Worm (Caenorhabditis elegans) whole organism, midembryonic: Measurements from ENCODE around the gene ZC449.4.

Experiments
- T22C8.4 ChIP-seq: fragments of 200-800 bp; sonication (Bioruptor generic); IDR thresholded peaks from 2 replicates; pipeline ENCODE4 v1.3.6; 2022; ENCODE audit warnings: missing genetic modification characterization, missing compliant biosample characterization
- cog-1 ChIP-seq: sonication (generic microtip); optimal IDR thresholded peaks from 2 replicates; lab custom pipeline; 2016; ENCODE audit warnings: missing genetic modification characterization, missing compliant biosample characterization
- flt-1 ChIP-seq: fragments of 200-800 bp; sonication (Bioruptor generic); IDR thresholded peaks from 2 replicates; pipeline ENCODE4 v1.3.6; 2022; ENCODE audit warnings: missing genetic modification characterization, missing compliant biosample characterization
- klf-2 ChIP-seq: fragments of 200-800 bp; sonication (Bioruptor generic); conservative IDR thresholded peaks from 2 replicates; pipeline ENCODE4 v1.3.6; 2022; ENCODE audit warnings: missing genetic modification reagents, missing genetic modification characterization, missing compliant biosample characterization
- med-1 ChIP-seq: sonication (generic microtip); optimal IDR thresholded peaks from 2 replicates; lab custom pipeline; 2017; ENCODE audit warnings: missing genetic modification characterization, mild to moderate bottlenecking, missing compliant biosample characterization, antibody characterized with exemption, missing genetic modification reagents; ENCODE audit not compliant: insufficient read depth
- ref-1 ChIP-seq: fragments of 200-800 bp; sonication (Bioruptor generic); conservative IDR thresholded peaks from 2 replicates; pipeline ENCODE4 v1.3.6; 2022; ENCODE audit warnings: missing genetic modification reagents, missing genetic modification characterization, missing compliant biosample characterization
- tab-1 ChIP-seq: fragments of 200-800 bp; sonication (Bioruptor generic); IDR thresholded peaks from 2 replicates; pipeline ENCODE4 v1.3.6; 2022; ENCODE audit warnings: missing genetic modification characterization, missing compliant biosample characterization
- ztf-23 ChIP-seq: fragments of 200-800 bp; sonication (Bioruptor generic); IDR thresholded peaks from 2 replicates; pipeline ENCODE4 v1.3.6; 2022; ENCODE audit warnings: missing genetic modification reagents, missing genetic modification characterization, missing compliant biosample characterization
- ztf-29 ChIP-seq: fragments of 200-800 bp; sonication (Bioruptor generic); IDR thresholded peaks from 2 replicates; pipeline ENCODE4 v1.3.6; 2022; ENCODE audit warnings: missing genetic modification reagents, missing genetic modification characterization, missing compliant biosample characterization

ZC449.4 gene

DNA sequence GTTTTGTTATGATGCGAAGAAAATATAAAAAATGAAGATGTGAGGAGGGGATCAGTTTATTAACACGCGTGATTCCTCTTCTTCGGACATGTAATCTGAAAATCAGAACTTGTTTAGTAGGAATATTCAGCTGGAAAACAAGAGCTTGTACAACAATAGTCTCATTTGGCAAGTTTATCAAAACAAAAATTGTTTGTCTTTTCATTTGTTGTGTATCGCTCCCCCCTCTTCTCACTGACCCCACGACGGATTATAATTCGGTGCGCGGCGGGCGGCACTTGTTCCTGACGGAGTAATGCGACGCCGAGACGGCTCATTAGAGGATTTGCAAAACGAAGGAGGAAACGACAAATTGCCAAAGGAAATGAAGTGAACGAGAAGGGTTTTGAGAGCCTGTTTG lies at the start of gene ZC449.4:
TSS of gene ZC449.4 (minus strand) at position 101 of the 400 bp plus-strand sequence.
- TF ChIP-seq klf-2 (GFP tag; lab: Robert Waterston, UW): no peak
- no peak for TF ChIP-seq ztf-23 (GFP tag; lab: Robert Waterston, UW)
- no peak for TF ChIP-seq ztf-29 (GFP tag; lab: Robert Waterston, UW)
- TF ChIP-seq cog-1 (tag; lab: Kevin White, UChicago): peak; percentile 18

DNA sequence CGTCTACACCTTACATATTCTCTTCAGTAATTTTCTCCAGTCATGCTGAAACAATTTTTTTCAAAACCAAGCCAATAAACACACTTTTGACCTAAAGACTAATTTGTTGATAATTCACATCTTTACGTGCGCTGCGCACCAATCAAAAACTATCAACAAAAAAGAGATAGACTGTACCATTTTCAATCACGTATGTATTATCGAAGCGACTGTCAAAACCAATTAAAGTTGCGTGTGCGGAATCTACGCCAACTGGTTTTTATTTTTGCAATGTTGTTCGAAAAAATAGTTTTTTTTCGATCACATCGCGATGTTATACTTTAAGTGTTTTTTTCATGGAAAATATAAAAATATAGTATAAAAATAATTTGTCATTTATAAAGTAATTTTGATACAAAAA lies 45.5 kb upstream of the ZC449.4 start:
- TF ChIP-seq tab-1 (GFP tag; lab: Robert Waterston, UW) (no peak), med-1 (GFP tag; lab: Kevin White, UChicago) (no peak), cog-1 (tag; lab: Kevin White, UChicago) (no peak), ztf-29 (GFP tag; lab: Robert Waterston, UW) (no peak), flt-1 (GFP tag; lab: Robert Waterston, UW) (no peak), ref-1 (GFP tag; lab: Robert Waterston, UW) (no peak), ztf-23 (GFP tag; lab: Robert Waterston, UW) (no peak), klf-2 (GFP tag; lab: Robert Waterston, UW) (no peak), T22C8.4 (GFP tag; lab: Robert Waterston, UW) (no peak)

DNA sequence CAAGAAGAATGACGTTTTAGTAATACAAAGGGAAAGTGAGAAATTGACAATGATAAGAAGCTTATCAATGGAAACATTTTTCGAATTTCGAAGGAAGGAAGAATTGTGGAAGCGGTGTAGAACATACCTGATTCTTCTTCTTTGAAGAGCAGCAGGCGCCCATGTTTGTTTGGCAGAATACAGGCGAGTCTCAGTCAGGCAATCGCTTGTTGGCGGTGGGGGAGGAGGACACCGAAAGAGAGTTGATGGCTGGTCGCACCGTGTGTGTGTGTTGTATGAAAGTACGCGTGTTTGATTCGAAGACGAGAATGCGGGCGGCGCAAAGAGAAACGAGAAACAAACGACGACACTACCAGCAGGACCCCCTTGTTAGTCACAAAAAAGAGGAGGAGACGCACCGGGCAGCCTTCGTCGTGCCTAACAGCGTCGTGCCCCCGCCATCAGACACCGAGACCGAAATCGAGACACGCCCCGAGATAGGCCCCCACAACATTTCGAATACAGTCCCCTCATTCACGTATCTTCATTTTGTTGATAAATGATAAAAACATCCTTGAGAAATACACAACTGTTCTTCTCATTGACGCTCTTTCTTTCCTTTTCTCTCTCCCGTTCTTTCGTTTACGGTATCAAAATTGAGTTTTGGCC lies 44.1 kb upstream of the ZC449.4 start, which contains the start of gene cal-5:
TSS of gene cal-5 (minus strand) at position 266 of the 648 bp plus-strand sequence.
- TF ChIP-seq tab-1 (GFP tag; lab: Robert Waterston, UW) (0 out of 2 replicates have a peak, but pooled peaks have one; percentile 30), ztf-23 (GFP tag; lab: Robert Waterston, UW) (no peak), T22C8.4 (GFP tag; lab: Robert Waterston, UW) (no peak), ref-1 (GFP tag; lab: Robert Waterston, UW) (0 out of 2 replicates have a peak, but pooled peaks have one; percentile 17)

DNA sequence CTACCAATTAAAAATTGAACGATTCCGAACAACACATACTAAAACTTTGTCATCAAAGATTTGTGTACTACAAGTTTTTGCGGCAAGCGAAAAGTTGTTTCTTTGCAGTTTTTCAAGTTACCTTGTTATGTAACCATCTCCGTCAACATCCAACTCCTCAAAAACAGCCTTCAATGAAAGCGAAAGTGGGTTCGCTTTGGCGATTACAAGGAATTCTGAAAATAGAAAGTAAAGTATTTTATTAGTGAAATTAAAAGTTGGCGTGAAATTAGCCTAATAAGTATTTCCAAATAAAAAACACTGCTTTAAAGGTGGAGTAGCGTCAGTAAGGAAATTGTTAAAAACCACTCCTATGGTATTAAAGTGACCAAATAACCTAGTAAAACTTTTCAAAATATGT lies 41.8 kb upstream of the ZC449.4 start:
- TF ChIP-seq ref-1 (GFP tag; lab: Robert Waterston, UW) (no peak), tab-1 (GFP tag; lab: Robert Waterston, UW) (no peak), ztf-29 (GFP tag; lab: Robert Waterston, UW) (no peak), med-1 (GFP tag; lab: Kevin White, UChicago) (no peak), klf-2 (GFP tag; lab: Robert Waterston, UW) (no peak), flt-1 (GFP tag; lab: Robert Waterston, UW) (no peak), ztf-23 (GFP tag; lab: Robert Waterston, UW) (no peak), T22C8.4 (GFP tag; lab: Robert Waterston, UW) (no peak), cog-1 (tag; lab: Kevin White, UChicago) (no peak)

DNA sequence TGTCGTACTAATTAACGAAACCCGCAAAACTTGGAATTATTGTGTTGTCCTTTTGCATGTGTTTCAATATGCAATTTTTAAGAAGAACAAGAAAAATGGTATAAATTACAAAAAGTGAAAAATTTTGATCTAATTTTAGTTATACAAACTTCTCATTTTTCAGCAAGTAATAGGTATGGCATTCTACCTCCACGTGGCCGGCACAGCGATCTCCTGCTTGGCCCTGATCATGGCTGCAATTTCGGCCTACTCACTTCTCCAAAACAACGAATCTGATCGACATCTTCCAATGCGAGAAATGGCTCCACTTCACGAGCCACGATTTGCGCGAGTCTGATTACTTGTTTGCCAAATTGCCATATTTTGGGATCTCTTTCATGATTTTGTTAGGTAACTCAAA lies 40.1 kb upstream of the ZC449.4 start:
- TF ChIP-seq klf-2 (GFP tag; lab: Robert Waterston, UW): no peak
- no peak for TF ChIP-seq ztf-23 (GFP tag; lab: Robert Waterston, UW)

DNA sequence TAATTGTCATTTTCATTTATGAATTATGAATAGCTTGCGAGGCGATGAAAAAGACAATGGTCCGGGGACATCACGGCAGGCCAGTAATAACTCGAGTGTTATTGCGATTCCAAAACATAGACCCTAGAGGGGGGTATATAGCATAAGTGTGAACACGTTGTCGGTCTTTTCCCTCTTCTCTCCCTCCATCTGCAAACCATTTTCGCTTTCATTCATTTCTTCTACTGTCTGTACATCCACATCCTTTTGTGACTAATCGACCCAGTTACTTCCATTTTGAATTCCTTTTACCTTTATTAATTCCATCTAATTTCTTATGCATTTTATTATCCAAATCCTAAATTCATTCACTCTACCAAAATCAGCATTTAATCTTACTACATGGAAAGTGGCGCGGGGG lies 37.3 kb upstream of the ZC449.4 start:
- TF ChIP-seq cog-1 (tag; lab: Kevin White, UChicago) (peak; percentile 14), med-1 (GFP tag; lab: Kevin White, UChicago) (no peak)

DNA sequence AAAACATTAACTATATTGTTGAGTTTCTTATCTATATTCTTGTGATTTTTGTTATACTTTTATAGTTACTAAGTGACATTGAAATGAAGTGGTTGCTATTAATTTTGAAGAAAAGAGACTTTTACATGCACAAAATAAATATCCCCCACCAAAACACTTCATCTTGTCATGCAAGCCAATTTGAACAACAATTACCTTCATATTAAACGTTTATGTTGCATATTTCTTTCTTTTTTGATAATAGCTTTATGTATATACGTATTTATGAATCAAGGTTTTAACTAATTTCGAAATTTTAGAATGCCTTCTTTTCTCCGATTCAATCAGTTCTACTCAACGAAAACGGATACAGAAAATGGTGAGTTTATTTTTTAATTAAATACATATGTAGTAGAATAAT lies 34.0 kb upstream of the ZC449.4 start, which contains the start of gene clc-7:
TSS of gene clc-7 (plus strand) at position 301 of the 400 bp plus-strand sequence.
- TF ChIP-seq T22C8.4 (GFP tag; lab: Robert Waterston, UW) (no peak), ztf-23 (GFP tag; lab: Robert Waterston, UW) (no peak), flt-1 (GFP tag; lab: Robert Waterston, UW) (no peak), med-1 (GFP tag; lab: Kevin White, UChicago) (no peak), cog-1 (tag; lab: Kevin White, UChicago) (no peak), klf-2 (GFP tag; lab: Robert Waterston, UW) (no peak), ztf-29 (GFP tag; lab: Robert Waterston, UW) (no peak), tab-1 (GFP tag; lab: Robert Waterston, UW) (no peak), ref-1 (GFP tag; lab: Robert Waterston, UW) (no peak)

DNA sequence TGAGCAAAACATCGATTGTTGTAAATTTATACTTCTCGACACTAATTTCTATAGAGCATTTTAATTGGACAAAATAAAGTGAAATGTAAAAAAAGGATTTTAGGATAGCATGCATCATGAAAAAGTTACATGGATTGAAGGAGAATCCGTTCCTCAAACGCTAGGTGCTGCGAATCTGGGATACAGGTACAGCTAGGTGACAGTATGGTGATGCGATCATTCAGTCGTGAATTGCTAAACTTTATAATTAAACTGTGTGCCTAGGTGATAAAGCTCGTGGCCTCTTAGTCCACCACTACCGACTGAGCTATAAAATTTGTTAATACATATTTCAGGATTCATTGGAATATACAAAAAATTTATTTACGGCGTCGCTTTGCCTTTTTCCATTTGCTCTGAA lies 32.8 kb upstream of the ZC449.4 start:
- TF ChIP-seq klf-2 (GFP tag; lab: Robert Waterston, UW) (no peak), tab-1 (GFP tag; lab: Robert Waterston, UW) (no peak), cog-1 (tag; lab: Kevin White, UChicago) (no peak), ztf-23 (GFP tag; lab: Robert Waterston, UW) (no peak), flt-1 (GFP tag; lab: Robert Waterston, UW) (no peak), ref-1 (GFP tag; lab: Robert Waterston, UW) (no peak), T22C8.4 (GFP tag; lab: Robert Waterston, UW) (no peak), ztf-29 (GFP tag; lab: Robert Waterston, UW) (no peak), med-1 (GFP tag; lab: Kevin White, UChicago) (no peak)

DNA sequence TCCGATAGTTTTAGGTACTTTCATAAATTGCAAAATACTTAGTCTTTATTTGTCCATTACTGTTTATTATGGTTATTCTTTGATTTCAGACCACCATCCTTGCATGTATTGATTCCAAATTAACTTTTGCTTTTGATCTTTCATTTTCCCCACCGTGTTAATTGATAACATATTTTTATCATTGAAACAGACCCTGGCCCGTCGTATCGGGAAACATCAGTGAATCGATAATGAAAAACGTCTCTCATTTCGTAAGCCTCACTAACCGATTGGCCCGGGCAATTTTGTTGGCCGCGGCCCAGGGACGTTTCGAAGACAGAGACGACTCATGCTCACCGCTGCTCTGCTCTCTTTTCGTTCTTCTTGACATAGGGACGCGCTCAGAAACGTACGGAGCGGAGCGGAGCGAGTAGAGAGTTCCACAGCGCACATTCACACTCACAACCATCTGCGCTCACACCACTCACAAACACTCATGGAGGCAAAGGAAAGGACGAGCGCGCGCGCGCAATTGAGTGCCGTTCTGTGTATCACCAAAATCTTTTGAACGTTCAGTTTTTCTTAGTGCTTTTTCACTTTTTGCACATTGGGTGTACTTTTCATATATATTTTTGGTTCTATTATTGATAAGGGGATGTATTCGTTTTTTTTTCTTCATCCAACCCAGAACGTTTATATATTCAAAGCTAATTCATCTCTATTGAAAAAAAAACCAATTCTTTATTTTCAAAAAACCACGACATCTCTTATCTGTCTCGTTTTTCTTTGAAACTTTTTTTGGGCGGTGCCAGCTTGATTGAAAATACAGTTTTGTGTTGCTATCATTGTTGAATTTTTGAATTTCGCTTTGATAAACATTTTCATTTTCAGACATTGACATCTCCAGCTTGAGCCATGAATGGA lies 30.2 kb upstream of the ZC449.4 start, which contains the start of gene C24H10.2:
TSS of gene C24H10.2 (plus strand) at position 853 of the 903 bp plus-strand sequence.
- no peak for TF ChIP-seq klf-2 (GFP tag; lab: Robert Waterston, UW)
- no peak for TF ChIP-seq ztf-29 (GFP tag; lab: Robert Waterston, UW)
- 0 out of 2 replicates have a peak, but pooled peaks have one; percentile 9 for TF ChIP-seq ztf-23 (GFP tag; lab: Robert Waterston, UW)
- peak; percentile 7 for TF ChIP-seq cog-1 (tag; lab: Kevin White, UChicago)
- TF ChIP-seq med-1 (GFP tag; lab: Kevin White, UChicago): no peak
- 0 out of 2 replicates have a peak, but pooled peaks have one; percentile 56 for TF ChIP-seq tab-1 (GFP tag; lab: Robert Waterston, UW)
- TF ChIP-seq T22C8.4 (GFP tag; lab: Robert Waterston, UW): no peak
- TF ChIP-seq flt-1 (GFP tag; lab: Robert Waterston, UW): peak; percentile 58; the same call in 1 of the 2 replicates
- no peak for TF ChIP-seq ref-1 (GFP tag; lab: Robert Waterston, UW)
